Worm (Caenorhabditis elegans) whole organism, L4/young adult: ENCODE measurements around the gene fbxc-47.

Experiments
- W03F9.2 ChIP-seq: fragments of 150-350 bp; optimal IDR thresholded peaks from 2 replicates; lab custom pipeline; 2014; ENCODE audit warnings: missing biosample characterization, missing genetic modification characterization
- dao-5 ChIP-seq: sonication (generic microtip); optimal IDR thresholded peaks from 2 replicates; lab custom pipeline; 2016; ENCODE audit warnings: missing genotype, missing genetic modification characterization, moderate library complexity, missing compliant biosample characterization
- him-1 ChIP-seq: sonication (generic microtip); optimal IDR thresholded peaks from 2 replicates; lab custom pipeline; 2016; ENCODE audit warnings: missing genotype, missing genetic modification reagents, missing genetic modification characterization, missing compliant biosample characterization

DNA sequence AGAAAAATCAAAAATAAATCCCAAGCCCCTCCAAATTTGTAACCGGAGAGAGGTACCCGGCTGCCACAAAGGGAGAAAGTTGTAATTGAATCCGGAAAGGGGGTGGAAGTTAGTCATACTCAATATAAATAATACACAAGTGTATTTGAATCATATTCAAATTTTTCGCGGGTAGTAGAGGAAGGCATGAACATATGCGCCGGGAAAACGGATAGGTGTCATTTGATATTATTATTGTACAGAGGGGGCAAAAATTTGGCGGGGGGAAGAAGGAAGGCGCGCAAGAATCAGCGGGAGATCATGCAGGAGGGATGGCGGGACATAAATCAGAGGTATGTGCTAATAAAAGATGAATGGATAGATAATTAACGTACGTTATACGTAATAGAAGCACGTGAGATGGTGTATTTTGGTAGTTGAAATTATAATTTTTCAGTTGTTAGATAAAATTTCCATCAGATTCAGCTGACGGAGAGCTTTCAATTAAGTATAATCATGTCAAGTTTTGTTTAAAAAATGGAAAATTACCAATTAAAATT, 21.3 kb downstream of the fbxc-47 start, which contains the start of gene F28F9.3:
- TF ChIP-seq dao-5 (tag; lab: Kevin White, UChicago) (no peak), him-1 (tag; lab: Kevin White, UChicago) (no peak), W03F9.2 (no peak)
